Worm (Caenorhabditis elegans) whole organism, late embryonic: ENCODE data around the gene mcm-2.

Experiments used
- C08G9.2 ChIP-seq: sonication (generic microtip); optimal IDR thresholded peaks from 2 replicates; lab custom pipeline; 2016; ENCODE audit warnings: mild to moderate bottlenecking, missing genetic modification characterization, moderate library complexity, missing compliant biosample characterization
- K02D7.2 ChIP-seq: sonication (generic microtip); optimal IDR thresholded peaks from 2 replicates; lab custom pipeline; 2017; ENCODE audit warnings: mild to moderate bottlenecking, missing genetic modification characterization, missing compliant biosample characterization
- K09A11.1 ChIP-seq: sonication (generic microtip); optimal IDR thresholded peaks from 2 replicates; lab custom pipeline; 2017; ENCODE audit warnings: antibody characterized with exemption, mild to moderate bottlenecking, missing genetic modification characterization, missing compliant biosample characterization; ENCODE audit not compliant: insufficient read depth
- Y22D7AL.16 ChIP-seq: sonication (generic microtip); optimal IDR thresholded peaks from 2 replicates; lab custom pipeline; 2016; ENCODE audit warnings: missing genetic modification characterization, missing compliant biosample characterization
- ama-1 ChIP-seq: fragments of 150-350 bp; optimal IDR thresholded peaks from 2 replicates; lab custom pipeline; 2014
- ceh-14 ChIP-seq: sonication (generic microtip); optimal IDR thresholded peaks from 2 replicates; lab custom pipeline; 2016; ENCODE audit warnings: missing genotype, missing genetic modification characterization, missing compliant biosample characterization
- ceh-2 ChIP-seq: sonication (generic microtip); optimal IDR thresholded peaks from 2 replicates; lab custom pipeline; 2016; ENCODE audit warnings: missing genotype, missing genetic modification characterization, missing compliant biosample characterization
- ceh-22 ChIP-seq: sonication (generic microtip); optimal IDR thresholded peaks from 2 replicates; lab custom pipeline; 2017; ENCODE audit warnings: missing biosample characterization, missing genetic modification characterization
- ceh-30 ChIP-seq: fragments of 150-350 bp; optimal IDR thresholded peaks from 2 replicates; lab custom pipeline; 2014; ENCODE audit warnings: missing biosample characterization, missing genetic modification characterization
- ceh-34 ChIP-seq: sonication (generic microtip); optimal IDR thresholded peaks from 2 replicates; lab custom pipeline; 2016; ENCODE audit warnings: mild to moderate bottlenecking, missing genetic modification characterization, missing compliant biosample characterization
- ceh-45 ChIP-seq: fragments of 200-800 bp; sonication (Bioruptor generic); IDR thresholded peaks from 2 replicates; pipeline ENCODE4 v1.3.6; 2022; ENCODE audit warnings: missing genetic modification reagents, missing genetic modification characterization, missing compliant biosample characterization
- ceh-48 ChIP-seq: sonication (generic microtip); optimal IDR thresholded peaks from 2 replicates; lab custom pipeline; 2016; ENCODE audit warnings: missing genetic modification characterization, inconsistent platforms, missing compliant biosample characterization
- che-1 ChIP-seq: sonication (generic microtip); optimal IDR thresholded peaks from 2 replicates; lab custom pipeline; 2016; ENCODE audit warnings: mild to moderate bottlenecking, missing genetic modification characterization, missing compliant biosample characterization
- dmd-4 ChIP-seq: sonication (generic microtip); optimal IDR thresholded peaks from 2 replicates; lab custom pipeline; 2016; ENCODE audit warnings: borderline replicate concordance, missing genetic modification characterization, missing compliant biosample characterization
- dve-1 ChIP-seq: sonication (generic microtip); optimal IDR thresholded peaks from 2 replicates; lab custom pipeline; 2017; ENCODE audit warnings: antibody characterized with exemption, mild to moderate bottlenecking, missing genetic modification characterization, missing compliant biosample characterization
- elt-4 ChIP-seq: sonication (generic microtip); optimal IDR thresholded peaks from 2 replicates; lab custom pipeline; 2016; ENCODE audit warnings: missing genetic modification characterization, missing compliant biosample characterization
- ets-4 ChIP-seq: sonication (generic microtip); optimal IDR thresholded peaks from 2 replicates; lab custom pipeline; 2016; ENCODE audit warnings: missing genetic modification characterization, missing compliant biosample characterization
- eyg-1 ChIP-seq: sonication (generic microtip); optimal IDR thresholded peaks from 2 replicates; lab custom pipeline; 2016; ENCODE audit warnings: missing genotype, missing genetic modification characterization, missing compliant biosample characterization
- fkh-6 ChIP-seq: sonication (generic microtip); optimal IDR thresholded peaks from 2 replicates; lab custom pipeline; 2016; ENCODE audit warnings: missing genetic modification characterization, missing compliant biosample characterization
- gmeb-2 ChIP-seq: sonication (generic microtip); optimal IDR thresholded peaks from 2 replicates; lab custom pipeline; 2016; ENCODE audit warnings: missing genetic modification characterization, inconsistent platforms, missing compliant biosample characterization
- hlh-13 ChIP-seq: fragments of 200-800 bp; sonication (Bioruptor generic); optimal IDR thresholded peaks from 2 replicates; lab custom pipeline; 2018; ENCODE audit warnings: mild to moderate bottlenecking, missing genetic modification characterization, missing compliant biosample characterization
- hlh-6 ChIP-seq: sonication (generic microtip); optimal IDR thresholded peaks from 2 replicates; lab custom pipeline; 2016; ENCODE audit warnings: missing genotype, missing genetic modification characterization, missing compliant biosample characterization
- madf-2 ChIP-seq: sonication (generic microtip); optimal IDR thresholded peaks from 2 replicates; lab custom pipeline; 2017; ENCODE audit warnings: missing genetic modification characterization, missing compliant biosample characterization
- mec-3 ChIP-seq: sonication (generic microtip); optimal IDR thresholded peaks from 2 replicates; lab custom pipeline; 2016; ENCODE audit warnings: borderline replicate concordance, missing genetic modification characterization, missing compliant biosample characterization
- nfya-1 ChIP-seq: sonication (generic microtip); optimal IDR thresholded peaks from 2 replicates; lab custom pipeline; 2017; ENCODE audit warnings: missing genetic modification characterization, mild to moderate bottlenecking, missing compliant biosample characterization, antibody characterized with exemption, moderate library complexity
- nhr-11 ChIP-seq: fragments of 150-350 bp; optimal IDR thresholded peaks from 2 replicates; lab custom pipeline; 2014; ENCODE audit warnings: missing biosample characterization, missing genetic modification characterization
- pag-3 ChIP-seq: sonication (generic microtip); optimal IDR thresholded peaks from 2 replicates; lab custom pipeline; 2016; ENCODE audit warnings: missing compliant biosample characterization, missing genetic modification characterization, borderline replicate concordance
- pat-9 ChIP-seq: fragments of 200-800 bp; sonication (Bioruptor generic); optimal IDR thresholded peaks from 2 replicates; lab custom pipeline; 2018; ENCODE audit warnings: mild to moderate bottlenecking, missing genetic modification characterization, moderate library complexity, missing compliant biosample characterization
- pax-1 ChIP-seq: fragments of 150-350 bp; optimal IDR thresholded peaks from 2 replicates; lab custom pipeline; 2014; ENCODE audit warnings: missing biosample characterization, missing genetic modification characterization
- pha-4 ChIP-seq: fragments of 150-350 bp; optimal IDR thresholded peaks from 2 replicates; lab custom pipeline; 2018; ENCODE audit warnings: missing biosample characterization, missing genetic modification reagents, missing genetic modification characterization
- pqm-1 ChIP-seq: sonication (generic microtip); optimal IDR thresholded peaks from 2 replicates; lab custom pipeline; 2016; ENCODE audit warnings: missing genetic modification characterization, missing compliant biosample characterization
- rnt-1 ChIP-seq: sonication (generic microtip); optimal IDR thresholded peaks from 2 replicates; lab custom pipeline; 2016; ENCODE audit warnings: missing genetic modification characterization, missing compliant biosample characterization
- sdc-2 ChIP-seq: sonication (generic microtip); optimal IDR thresholded peaks from 2 replicates; lab custom pipeline; 2016; ENCODE audit warnings: missing genotype, missing genetic modification characterization, missing compliant biosample characterization
- sox-2 ChIP-seq: fragments of 200-800 bp; sonication (Bioruptor generic); IDR thresholded peaks from 2 replicates; pipeline ENCODE4 v1.3.6; 2022; ENCODE audit warnings: missing genetic modification reagents, missing genetic modification characterization, missing compliant biosample characterization
- sox-4 ChIP-seq: sonication (generic microtip); optimal IDR thresholded peaks from 2 replicates; lab custom pipeline; 2017; ENCODE audit warnings: mild to moderate bottlenecking, missing genetic modification characterization, inconsistent platforms, missing compliant biosample characterization
- syd-9 ChIP-seq: sonication (generic microtip); optimal IDR thresholded peaks from 2 replicates; lab custom pipeline; 2016; ENCODE audit warnings: mild to moderate bottlenecking, missing genetic modification characterization, moderate library complexity, missing compliant biosample characterization
- unc-3 ChIP-seq, 2 experiments: fragments of 200-800 bp in 1 of 2; sonication (Bioruptor generic) in 1 of 2; sonication (generic microtip) in 1 of 2; conservative IDR thresholded peaks in 1 of 2; optimal IDR thresholded peaks in 1 of 2; 2 replicates each; pipeline versions ENCODE4 v1.3.6 to Lab custom; 2016 to 2022; ENCODE audit warnings: missing compliant biosample characterization in 2 of 2, missing genetic modification characterization in 2 of 2, missing genetic modification reagents in 1 of 2
- unc-42 ChIP-seq: sonication (generic microtip); optimal IDR thresholded peaks from 2 replicates; lab custom pipeline; 2016; ENCODE audit warnings: missing genotype, missing genetic modification characterization, missing compliant biosample characterization
- unc-86 ChIP-seq: sonication (generic microtip); optimal IDR thresholded peaks from 2 replicates; lab custom pipeline; 2016; ENCODE audit warnings: missing genetic modification characterization, missing compliant biosample characterization

mcm-2 gene

ce11 chrII:11980110-11980509, 26.3 kb downstream of the mcm-2 start (continued):
- peak; percentile 92 for TF ChIP-seq unc-42 (tag; lab: Kevin White, UChicago)
- TF ChIP-seq C08G9.2 (tag; lab: Kevin White, UChicago) = peak; percentile 69
- peak; percentile 26 for TF ChIP-seq pax-1 (tag; lab: Kevin White, UChicago)
- TF ChIP-seq ceh-22 (tag; lab: Kevin White, UChicago) = no peak
- no peak for TF ChIP-seq Y22D7AL.16 (tag; lab: Kevin White, UChicago)
- no peak for TF ChIP-seq fkh-6 (tag; lab: Kevin White, UChicago)
- TF ChIP-seq eyg-1 (tag; lab: Kevin White, UChicago) = peak; percentile 21
- peak; percentile 19 for TF ChIP-seq unc-86
- TF ChIP-seq ceh-14 (tag; lab: Kevin White, UChicago) = peak; percentile 78
- TF ChIP-seq gmeb-2 = peak; percentile 7
- no peak for TF ChIP-seq elt-4

- TF ChIP-seq sox-2 (GFP tag; lab: Robert Waterston, UW) (no peak; the same call in 1 of the 2 replicates), nfya-1 (tag; lab: Kevin White, UChicago) (peak; percentile 0), pat-9 (no peak), unc-3 (GFP tag; conservative IDR thresholded peaks at IDR 0.05; lab: Robert Waterston, UW) (no peak), unc-3 (tag; optimal IDR thresholded peaks at IDR 0.05; lab: Kevin White, UChicago) (peak; percentile 41), ama-1 (lab: Kevin White, UChicago) (peak; percentile 45), syd-9 (tag; lab: Kevin White, UChicago) (no peak), ceh-2 (tag; lab: Kevin White, UChicago) (peak; percentile 14)
Measured at ce11 chrII:11979449-11980095, 26.9 kb downstream of the mcm-2 start, which contains the start of the genes ash-2 and Y17G7B.20. Gene ash-2, plus strand, starts transcription at chrII:11979838. Gene Y17G7B.20, minus strand, starts transcription at chrII:11979844.

ce11 chrII:11978920-11979319, 27.5 kb downstream of the mcm-2 start:
- TF ChIP-seq pqm-1 (tag; lab: Kevin White, UChicago) = no peak
- no peak for TF ChIP-seq pha-4
- no peak for TF ChIP-seq unc-3 (GFP tag; conservative IDR thresholded peaks at IDR 0.05; lab: Robert Waterston, UW)
- no peak for TF ChIP-seq unc-3 (tag; optimal IDR thresholded peaks at IDR 0.05; lab: Kevin White, UChicago)
- no peak for TF ChIP-seq ama-1 (lab: Kevin White, UChicago)
- no peak for TF ChIP-seq pag-3 (tag; lab: Kevin White, UChicago)
- TF ChIP-seq madf-2 = no peak
- no peak for TF ChIP-seq ceh-30 (tag; lab: Kevin White, UChicago)
- no peak for TF ChIP-seq K02D7.2 (tag; lab: Kevin White, UChicago)
- TF ChIP-seq syd-9 (tag; lab: Kevin White, UChicago) = no peak
- TF ChIP-seq ets-4 (tag; lab: Kevin White, UChicago) = no peak
- no peak for TF ChIP-seq rnt-1 (tag; lab: Kevin White, UChicago)
- TF ChIP-seq dmd-4 (tag; lab: Kevin White, UChicago) = no peak
- TF ChIP-seq sox-4 = no peak
- no peak for TF ChIP-seq mec-3 (tag; lab: Kevin White, UChicago)
- TF ChIP-seq hlh-13 (GFP tag; lab: Kevin White, UChicago) = no peak
- no peak for TF ChIP-seq dve-1 (tag; lab: Kevin White, UChicago)
- TF ChIP-seq che-1 (tag; lab: Kevin White, UChicago) = no peak

ce11 chrII:11978478-11978877, 27.9 kb downstream of the mcm-2 start:
- TF ChIP-seq ceh-34 (no peak), pat-9 (no peak), K09A11.1 (tag; lab: Kevin White, UChicago) (no peak), ceh-2 (tag; lab: Kevin White, UChicago) (no peak), nhr-11 (tag; lab: Kevin White, UChicago) (no peak), elt-4 (no peak), pax-1 (tag; lab: Kevin White, UChicago) (no peak), dmd-4 (tag; lab: Kevin White, UChicago) (no peak), pqm-1 (tag; lab: Kevin White, UChicago) (no peak), sdc-2 (tag; lab: Kevin White, UChicago) (no peak), ceh-45 (GFP tag; lab: Robert Waterston, UW) (no peak), ceh-48 (tag; lab: Kevin White, UChicago) (no peak), hlh-6 (no peak), madf-2 (no peak), rnt-1 (tag; lab: Kevin White, UChicago) (no peak)
